Fruit fly (Drosophila melanogaster) Kc167 (cell line): ENCODE results near the gene PIG-L.

Source experiments
- Myc ChIP-seq: fragments of >200 bp; optimal IDR thresholded peaks from 2 replicates; lab custom pipeline; 2017; ENCODE audit warnings: missing external identifiers
- insv ChIP-seq: fragments of >200 bp; optimal IDR thresholded peaks from 3 replicates; lab custom pipeline; 2018; ENCODE audit warnings: missing external identifiers
- psq ChIP-seq: fragments of >200 bp; optimal IDR thresholded peaks from 2 replicates; lab custom pipeline; 2017; ENCODE audit warnings: missing external identifiers

DNA sequence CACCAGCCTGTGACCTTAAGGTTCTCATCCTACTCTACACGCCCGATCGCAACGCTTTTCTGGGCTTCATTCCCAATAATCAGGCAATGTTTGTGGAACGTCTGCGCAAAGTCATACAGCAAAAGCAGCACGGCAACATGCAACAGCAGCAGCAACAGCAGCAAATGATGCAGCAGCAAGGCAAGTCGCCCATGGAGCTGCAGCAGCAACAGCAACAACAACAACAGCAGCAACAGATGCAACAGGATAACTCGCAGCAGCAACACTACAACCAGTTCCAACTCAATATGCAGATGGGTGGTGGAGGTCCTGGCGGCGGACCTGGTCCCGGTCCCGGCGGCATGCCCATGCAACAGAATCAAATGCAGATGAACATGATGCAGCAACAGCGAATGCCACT, 10.2 kb downstream of the PIG-L start:
- TF ChIP-seq psq (lab: Kevin White, UChicago) (no peak), insv (no peak), Myc (lab: Kevin White, UChicago) (no peak)
